Fruit fly (Drosophila melanogaster) whole organism, embryonic: ENCODE data around the gene NimC1.

Experiments used
- Atf6 ChIP-seq: fragments of 200-800 bp; sonication (Bioruptor generic); IDR thresholded peaks from 2 replicates; pipeline ENCODE4 v1.3.6; 2022; ENCODE audit warnings: missing biosample characterization, missing genetic modification characterization
- Bteb2 ChIP-seq: fragments of 200-800 bp; sonication (Bioruptor generic); optimal IDR thresholded peaks from 2 replicates; lab custom pipeline; 2016; ENCODE audit warnings: missing biosample characterization, missing genetic modification characterization
- CG10267 ChIP-seq: fragments of 200-800 bp; sonication (Bioruptor generic); optimal IDR thresholded peaks from 2 replicates; lab custom pipeline; 2018; ENCODE audit warnings: missing biosample characterization, mild to moderate bottlenecking, missing genetic modification characterization, moderate library complexity
- CG10462 ChIP-seq: fragments of 200-800 bp; sonication (Bioruptor generic); optimal IDR thresholded peaks from 2 replicates; lab custom pipeline; 2016; ENCODE audit warnings: missing biosample characterization, missing genetic modification characterization
- CG11247 ChIP-seq: fragments of 200-800 bp; sonication (Bioruptor generic); IDR thresholded peaks from 2 replicates; pipeline ENCODE4 v1.3.6; 2022; ENCODE audit warnings: missing biosample characterization, missing genetic modification characterization
- CG11398 ChIP-seq: fragments of 200-800 bp; sonication (Bioruptor generic); optimal IDR thresholded peaks from 2 replicates; lab custom pipeline; 2016; ENCODE audit warnings: missing biosample characterization, missing genetic modification characterization
- CG12155 ChIP-seq: fragments of 200-800 bp; sonication (Bioruptor generic); optimal IDR thresholded peaks from 3 replicates; lab custom pipeline; 2016; ENCODE audit warnings: missing biosample characterization, missing genetic modification characterization
- CG13894 ChIP-seq: fragments of 200-800 bp; sonication (Bioruptor generic); optimal IDR thresholded peaks from 3 replicates; lab custom pipeline; 2018; ENCODE audit warnings: missing biosample characterization, mild to moderate bottlenecking, missing genetic modification characterization, moderate library complexity
- CG14050 ChIP-seq: fragments of 200-800 bp; sonication (Bioruptor generic); IDR thresholded peaks from 3 replicates; pipeline ENCODE4 v1.3.6; 2022; ENCODE audit warnings: missing biosample characterization, missing genetic modification characterization
- CG14860 ChIP-seq: fragments of 200-800 bp; sonication (Bioruptor generic); IDR thresholded peaks from 3 replicates; pipeline ENCODE4 v1.3.6; 2022; ENCODE audit warnings: missing biosample characterization, missing genetic modification characterization; ENCODE audit not compliant: partially characterized antibody
- CG15269 ChIP-seq: fragments of 200-800 bp; sonication (Bioruptor generic); optimal IDR thresholded peaks from 2 replicates; lab custom pipeline; 2018; ENCODE audit warnings: missing biosample characterization, mild to moderate bottlenecking, missing genetic modification characterization, moderate library complexity
- CG15601 ChIP-seq: fragments of 200-800 bp; sonication (Bioruptor generic); optimal IDR thresholded peaks from 3 replicates; lab custom pipeline; 2019; ENCODE audit warnings: missing biosample characterization, mild to moderate bottlenecking, missing genetic modification characterization, moderate library complexity
- CG15696 ChIP-seq: fragments of 200-800 bp; sonication (Bioruptor generic); optimal IDR thresholded peaks from 2 replicates; lab custom pipeline; 2019; ENCODE audit warnings: missing biosample characterization, mild to moderate bottlenecking, missing genetic modification characterization, moderate library complexity
- CG17361 ChIP-seq: fragments of 200-800 bp; sonication (Bioruptor generic); IDR thresholded peaks from 3 replicates; pipeline ENCODE4 v1.3.6; 2022; ENCODE audit warnings: missing biosample characterization, missing genetic modification characterization
- CG18619 ChIP-seq: fragments of 200-800 bp; sonication (Bioruptor generic); optimal IDR thresholded peaks from 3 replicates; lab custom pipeline; 2017; ENCODE audit warnings: missing biosample characterization, mild to moderate bottlenecking, missing genetic modification characterization
- CG18764 ChIP-seq: fragments of 200-800 bp; sonication (Bioruptor generic); optimal IDR thresholded peaks from 3 replicates; lab custom pipeline; 2016; ENCODE audit warnings: missing biosample characterization, missing genetic modification characterization
- CG32532 ChIP-seq: fragments of 200-800 bp; sonication (Bioruptor generic); IDR thresholded peaks from 2 replicates; pipeline ENCODE4 v1.3.6; 2022; ENCODE audit warnings: missing biosample characterization, missing genetic modification characterization
- CG32767 ChIP-seq: fragments of 200-800 bp; sonication (Bioruptor generic); IDR thresholded peaks from 2 replicates; pipeline ENCODE4 v1.3.6; 2022; ENCODE audit warnings: missing biosample characterization, missing genetic modification characterization
- CG6854 ChIP-seq: fragments of 200-800 bp; sonication (Bioruptor generic); optimal IDR thresholded peaks from 3 replicates; lab custom pipeline; 2017; ENCODE audit warnings: missing biosample characterization, mild to moderate bottlenecking, missing genetic modification characterization
- CG7987 ChIP-seq: fragments of 200-800 bp; sonication (Bioruptor generic); optimal IDR thresholded peaks from 2 replicates; lab custom pipeline; 2018; ENCODE audit warnings: missing biosample characterization, mild to moderate bottlenecking, missing genetic modification characterization, moderate library complexity
- D ChIP-seq, 2 experiments: fragments of 200-800 bp in 1 of 2; fragments of >200 bp in 1 of 2; sonication (Bioruptor generic) in 1 of 2; optimal IDR thresholded peaks; 2 replicates in 1 of 2; 3 replicates in 1 of 2; lab custom pipeline; 2017; ENCODE audit warnings: mild to moderate bottlenecking in 1 of 2, missing biosample characterization in 1 of 2, missing genetic modification characterization in 1 of 2, missing genetic modification reagents in 1 of 2
- D19A ChIP-seq: fragments of 200-800 bp; optimal IDR thresholded peaks from 3 replicates; lab custom pipeline; 2019; ENCODE audit warnings: missing biosample characterization, mild to moderate bottlenecking, missing genetic modification characterization, moderate library complexity
- Dref ChIP-seq: fragments of 200-800 bp; sonication (Bioruptor generic); IDR thresholded peaks from 2 replicates; pipeline ENCODE4 v1.3.6; 2022; ENCODE audit warnings: missing biosample characterization, missing genetic modification characterization
- Hr3 ChIP-seq: fragments of 200-800 bp; sonication (Bioruptor generic); optimal IDR thresholded peaks from 3 replicates; lab custom pipeline; 2016; ENCODE audit warnings: missing biosample characterization, missing genetic modification characterization
- MBD-R2 ChIP-seq: fragments of 200-800 bp; sonication (Bioruptor generic); IDR thresholded peaks from 2 replicates; pipeline ENCODE4 v1.3.6; 2022; ENCODE audit warnings: missing biosample characterization, missing genetic modification characterization
- Ssrp ChIP-seq: fragments of 200-800 bp; sonication (Bioruptor generic); optimal IDR thresholded peaks from 2 replicates; lab custom pipeline; 2018; ENCODE audit warnings: missing biosample characterization, mild to moderate bottlenecking, missing genetic modification characterization, moderate library complexity
- Trl ChIP-seq, 3 experiments: fragments of >200 bp in 2 of 3; fragments of 200-800 bp in 1 of 3; sonication (Bioruptor generic) in 1 of 3; optimal IDR thresholded peaks; 2 replicates in 1 of 3; 3 replicates in 2 of 3; lab custom pipeline; 2016 to 2017; ENCODE audit warnings: missing biosample characterization in 1 of 3, missing genetic modification characterization in 1 of 3
- bigmax ChIP-seq: fragments of 200-800 bp; sonication (Bioruptor generic); optimal IDR thresholded peaks from 2 replicates; lab custom pipeline; 2018; ENCODE audit warnings: missing biosample characterization, mild to moderate bottlenecking, missing genetic modification characterization
- bsh ChIP-seq, 2 experiments: fragments of 200-800 bp; sonication (Bioruptor generic); optimal IDR thresholded peaks; 2 replicates each; lab custom pipeline; 2017 to 2018; ENCODE audit warnings: mild to moderate bottlenecking in 2 of 2, missing biosample characterization in 2 of 2, missing genetic modification characterization in 2 of 2, moderate library complexity in 1 of 2
- cad ChIP-seq: fragments of >200 bp; optimal IDR thresholded peaks from 2 replicates; lab custom pipeline; 2017; ENCODE audit warnings: missing biosample characterization, missing genetic modification characterization
- fd96Cb ChIP-seq: fragments of 200-800 bp; sonication (Bioruptor generic); optimal IDR thresholded peaks from 2 replicates; lab custom pipeline; 2018; ENCODE audit warnings: missing biosample characterization, mild to moderate bottlenecking, missing genetic modification characterization, moderate library complexity
- ftz-f1 ChIP-seq: fragments of 200-800 bp; sonication (Bioruptor generic); optimal IDR thresholded peaks from 2 replicates; lab custom pipeline; 2016; ENCODE audit warnings: missing biosample characterization, missing genetic modification characterization
- gcm2 ChIP-seq: fragments of 200-800 bp; sonication (Bioruptor generic); optimal IDR thresholded peaks from 2 replicates; lab custom pipeline; 2016; ENCODE audit warnings: missing biosample characterization, missing genetic modification characterization
- gem ChIP-seq: fragments of 200-800 bp; sonication (Bioruptor generic); optimal IDR thresholded peaks from 2 replicates; lab custom pipeline; 2019; ENCODE audit warnings: missing biosample characterization, mild to moderate bottlenecking, missing genetic modification characterization, moderate library complexity
- gsb ChIP-seq: fragments of 200-800 bp; sonication (Bioruptor generic); IDR thresholded peaks from 2 replicates; pipeline ENCODE4 v1.3.6; 2022; ENCODE audit warnings: missing biosample characterization, missing genetic modification characterization
- hth ChIP-seq: fragments of >200 bp; optimal IDR thresholded peaks from 2 replicates; lab custom pipeline; 2017; ENCODE audit warnings: inconsistent platforms
- ken ChIP-seq: fragments of 200-800 bp; sonication (Bioruptor generic); IDR thresholded peaks from 3 replicates; pipeline ENCODE4 v1.3.6; 2022; ENCODE audit warnings: missing biosample characterization, missing genetic modification characterization
- mam ChIP-seq: fragments of 200-800 bp; sonication (Bioruptor generic); optimal IDR thresholded peaks from 3 replicates; lab custom pipeline; 2016; ENCODE audit warnings: missing biosample characterization, missing genetic modification characterization
- pb ChIP-seq: fragments of 200-800 bp; sonication (Bioruptor generic); optimal IDR thresholded peaks from 3 replicates; lab custom pipeline; 2016; ENCODE audit warnings: missing biosample characterization, missing genetic modification characterization
- pnt ChIP-seq: fragments of 200-800 bp; sonication (Bioruptor generic); optimal IDR thresholded peaks from 3 replicates; lab custom pipeline; 2016; ENCODE audit warnings: missing biosample characterization, missing genetic modification characterization
- pros ChIP-seq: fragments of 200-800 bp; sonication (Bioruptor generic); optimal IDR thresholded peaks from 3 replicates; lab custom pipeline; 2019; ENCODE audit warnings: missing biosample characterization, mild to moderate bottlenecking, missing genetic modification characterization, moderate library complexity
- row ChIP-seq: fragments of 200-800 bp; sonication (Bioruptor generic); IDR thresholded peaks from 3 replicates; pipeline ENCODE4 v1.3.6; 2022; ENCODE audit warnings: missing biosample characterization, missing genetic modification characterization
- sens-2 ChIP-seq: fragments of 200-800 bp; sonication (Bioruptor generic); IDR thresholded peaks from 2 replicates; pipeline ENCODE4 v1.3.6; 2022; ENCODE audit warnings: missing biosample characterization, missing genetic modification characterization
- slbo ChIP-seq: fragments of 200-800 bp; sonication (Bioruptor generic); IDR thresholded peaks from 2 replicates; pipeline ENCODE4 v1.3.6; 2022; ENCODE audit warnings: missing biosample characterization, missing genetic modification characterization
- sug ChIP-seq: fragments of 200-800 bp; optimal IDR thresholded peaks from 2 replicates; lab custom pipeline; 2019; ENCODE audit warnings: missing biosample characterization, mild to moderate bottlenecking, missing genetic modification characterization, moderate library complexity
- zen ChIP-seq: fragments of 200-800 bp; sonication (Bioruptor generic); optimal IDR thresholded peaks from 3 replicates; lab custom pipeline; 2018; ENCODE audit warnings: missing biosample characterization, mild to moderate bottlenecking, missing genetic modification characterization, moderate library complexity

Gene NimC1

dm6 chr2L:14024051-14024745 is 47.6 kb upstream of the NimC1 start (continued):
- peak; percentile 98 for TF ChIP-seq CG32767 (GFP tag; lab: Robert Waterston, UW)
- TF ChIP-seq D (optimal IDR thresholded peaks at IDR 0.05; lab: Kevin White, UChicago) = no peak
- peak; percentile 100 for TF ChIP-seq D (GFP tag; optimal IDR thresholded peaks at IDR 0.05; lab: Kevin White, UChicago)
- TF ChIP-seq Dref (GFP tag; lab: Robert Waterston, UW) = peak; percentile 51; the same call in 1 of the 2 replicates
- TF ChIP-seq zen = peak; percentile 95
- peak; percentile 98 for TF ChIP-seq gsb (GFP tag; lab: Robert Waterston, UW)
- TF ChIP-seq fd96Cb = peak; percentile 97
- peak; percentile 99 for TF ChIP-seq CG10462 (GFP tag; lab: Kevin White, UChicago)
- TF ChIP-seq pnt = peak; percentile 99
- TF ChIP-seq pros (GFP tag; lab: Kevin White, UChicago) = peak; percentile 69
- peak; percentile 100 for TF ChIP-seq CG18764 (GFP tag; lab: Kevin White, UChicago)
- TF ChIP-seq CG7987 (GFP tag; lab: Kevin White, UChicago) = peak; percentile 100
- peak; percentile 82 for TF ChIP-seq ftz-f1 (GFP tag; lab: Kevin White, UChicago)
- 0 out of 3 replicates have a peak, but pooled peaks have one; percentile 43 for TF ChIP-seq CG14860 (GFP tag; lab: Robert Waterston, UW)

- TF ChIP-seq D19A (tag; lab: Kevin White, UChicago) (peak; percentile 98), sens-2 (GFP tag; lab: Robert Waterston, UW) (0 out of 2 replicates have a peak, but pooled peaks have one; percentile 22), CG17361 (no peak), CG15696 (tag; lab: Kevin White, UChicago) (no peak), Ssrp (peak; percentile 60), ken (GFP tag; lab: Robert Waterston, UW) (no peak), CG11247 (GFP tag; lab: Robert Waterston, UW) (no peak), gcm2 (GFP tag; lab: Kevin White, UChicago) (no peak), CG13894 (tag; lab: Kevin White, UChicago) (no peak), cad (no peak), Bteb2 (GFP tag; lab: Kevin White, UChicago) (no peak), CG14050 (GFP tag; lab: Robert Waterston, UW) (no peak), CG18619 (GFP tag; lab: Kevin White, UChicago) (no peak), sug (tag; lab: Kevin White, UChicago) (no peak), hth (no peak), CG12155 (no peak), gem (tag; lab: Kevin White, UChicago) (peak; percentile 31), mam (GFP tag; lab: Kevin White, UChicago) (no peak), CG15601 (tag; lab: Kevin White, UChicago) (no peak), CG11398 (GFP tag; lab: Kevin White, UChicago) (no peak), CG10267 (no peak), CG14860 (GFP tag; lab: Robert Waterston, UW) (no peak), bigmax (GFP tag; lab: Kevin White, UChicago) (no peak), CG6854 (GFP tag; lab: Kevin White, UChicago) (no peak), CG32532 (GFP tag; lab: Robert Waterston, UW) (no peak), MBD-R2 (GFP tag; lab: Robert Waterston, UW) (no peak), pb (GFP tag; lab: Kevin White, UChicago) (no peak), bsh (GFP tag; optimal IDR thresholded peaks at IDR 0.05; lab: Kevin White, UChicago) (peak in 1 of 2 experiments; percentile 2), CG15269 (tag; lab: Kevin White, UChicago) (no peak), Hr3 (no peak), Atf6 (GFP tag; lab: Robert Waterston, UW) (no peak), row (GFP tag; lab: Robert Waterston, UW) (peak; percentile 72), slbo (GFP tag; lab: Robert Waterston, UW) (no peak; the same call in 1 of the 2 replicates), Trl (optimal IDR thresholded peaks at IDR 0.05; lab: Kevin White, UChicago) (peak; percentile 65 to 85), Trl (GFP tag; optimal IDR thresholded peaks at IDR 0.05; lab: Kevin White, UChicago) (no peak)
These were observed 46.8 kb upstream of the NimC1 start for dm6 chr2L:14023136-14024050.
